Fruit fly (Drosophila melanogaster): ENCODE results near the gene Rbp9.

Gene Rbp9

DNA sequence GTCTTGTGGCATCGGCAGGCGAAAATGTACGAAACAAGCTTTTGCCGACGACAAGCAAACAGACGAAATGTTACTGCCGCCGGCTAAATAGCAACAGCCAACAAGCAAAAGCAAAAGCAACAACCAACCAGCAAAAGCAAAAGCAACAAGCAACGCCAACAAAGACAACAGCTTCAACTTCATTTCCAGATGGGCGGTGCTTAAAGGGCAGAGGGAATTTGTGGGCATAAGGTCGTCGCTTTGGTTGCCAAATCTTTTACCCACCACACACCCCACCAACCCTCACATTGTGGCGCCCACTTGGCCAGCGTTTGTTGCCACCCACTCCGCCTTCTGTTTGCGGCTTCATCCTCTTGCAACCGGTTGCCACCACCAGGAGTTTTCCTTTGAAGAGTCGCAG, 43.6 kb upstream of the Rbp9 start:
- TF ChIP-seq CG8159 (tag; optimal IDR thresholded peaks at IDR 0.05), result no peak
- no peak for TF ChIP-seq CG13204 (GFP tag; optimal IDR thresholded peaks at IDR 0.05)
- TF ChIP-seq EcR (GFP tag; optimal IDR thresholded peaks at IDR 0.05), result no peak
- TF ChIP-seq rn (GFP tag; IDR thresholded peaks at IDR 0.05), result no peak
- no peak for TF ChIP-seq CG17806 (tag; optimal IDR thresholded peaks at IDR 0.05)
- TF ChIP-seq Snoo (tag; optimal IDR thresholded peaks at IDR 0.05), result no peak
- TF ChIP-seq CG9948 (tag; optimal IDR thresholded peaks at IDR 0.05), result no peak
- TF ChIP-seq fd96Ca (GFP tag; IDR thresholded peaks at IDR 0.05), result no peak
- no peak for TF ChIP-seq CG34367 (tag; optimal IDR thresholded peaks at IDR 0.05)
- TF ChIP-seq gl (tag; optimal IDR thresholded peaks at IDR 0.05), result no peak
- TF ChIP-seq D1 (tag; optimal IDR thresholded peaks at IDR 0.05), result no peak
- TF ChIP-seq CG10348 (GFP tag; IDR thresholded peaks at IDR 0.05), result no peak
- TF ChIP-seq CG32121 (GFP tag; IDR thresholded peaks at IDR 0.05), result no peak
- TF ChIP-seq Pif1B (GFP tag; optimal IDR thresholded peaks at IDR 0.05), result no peak

DNA sequence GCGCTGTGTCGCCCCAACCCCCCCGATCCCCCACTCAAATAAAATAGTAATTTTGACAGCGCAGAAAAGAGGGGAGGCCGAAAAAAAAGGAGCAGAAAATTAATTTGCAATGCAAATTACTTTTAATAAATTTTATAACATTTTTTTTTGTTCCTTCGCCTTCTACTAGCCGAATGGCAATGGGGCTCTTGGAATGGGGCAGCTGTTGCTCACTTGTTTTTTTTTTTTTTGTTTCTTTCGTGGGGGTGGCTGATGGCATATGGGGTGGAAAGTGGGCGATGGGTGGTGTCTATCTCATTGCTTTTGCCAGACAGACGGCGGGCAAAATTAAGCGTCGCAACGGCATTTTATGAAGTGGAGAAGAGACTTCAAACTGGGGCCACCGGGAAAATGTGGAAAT, 33.9 kb upstream of the Rbp9 start:
- TF ChIP-seq Ets98B (GFP tag; IDR thresholded peaks at IDR 0.05) (no peak), CG8301 (tag; optimal IDR thresholded peaks at IDR 0.05) (no peak), CG9948 (tag; optimal IDR thresholded peaks at IDR 0.05) (no peak), CG8159 (tag; optimal IDR thresholded peaks at IDR 0.05) (no peak), CG34367 (tag; optimal IDR thresholded peaks at IDR 0.05) (no peak)

DNA sequence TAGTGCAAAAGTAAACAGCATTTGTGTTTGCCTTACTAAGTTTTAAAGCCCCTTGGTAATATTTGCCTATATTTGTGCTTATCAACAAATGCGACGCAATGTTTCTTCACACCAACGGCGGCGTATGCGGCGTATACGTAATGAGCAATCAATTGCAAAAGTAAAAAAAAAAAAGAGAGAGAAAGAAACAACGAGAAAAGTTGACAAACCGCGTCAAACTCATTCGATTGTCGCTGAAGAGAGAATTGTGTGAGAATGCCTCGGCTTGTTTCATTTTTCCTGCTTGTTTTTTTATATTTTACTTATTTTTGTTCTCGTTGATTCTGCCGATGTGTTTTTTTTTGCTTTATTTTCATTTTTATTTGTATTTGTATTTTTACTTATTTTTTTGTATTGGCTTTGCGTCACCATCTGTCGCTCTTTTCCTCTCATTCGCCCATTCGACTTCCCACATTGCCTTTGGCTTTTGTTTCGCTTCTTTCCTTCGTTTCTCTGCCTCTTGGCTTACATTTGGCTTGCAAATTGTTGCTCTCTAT, 30.2 kb upstream of the Rbp9 start:
- TF ChIP-seq CG13204 (GFP tag; optimal IDR thresholded peaks at IDR 0.05) (peak; percentile 97), CG10348 (GFP tag; IDR thresholded peaks at IDR 0.05) (no peak), CG14655 (GFP tag; optimal IDR thresholded peaks at IDR 0.05) (peak; percentile 92), CG4496 (GFP tag; IDR thresholded peaks at IDR 0.05) (peak; percentile 98), Pif1B (GFP tag; optimal IDR thresholded peaks at IDR 0.05) (peak; percentile 88), EcR (GFP tag; optimal IDR thresholded peaks at IDR 0.05) (peak; percentile 59), CG8301 (tag; optimal IDR thresholded peaks at IDR 0.05) (peak; percentile 87), CG9948 (tag; optimal IDR thresholded peaks at IDR 0.05) (peak; percentile 91), CG15710 (tag; optimal IDR thresholded peaks at IDR 0.05) (peak; percentile 96), fd96Ca (GFP tag; IDR thresholded peaks at IDR 0.05) (peak; percentile 92), D1 (tag; optimal IDR thresholded peaks at IDR 0.05) (peak; percentile 91), CG8159 (tag; optimal IDR thresholded peaks at IDR 0.05) (peak; percentile 93), gl (tag; optimal IDR thresholded peaks at IDR 0.05) (peak; percentile 99), CG34367 (tag; optimal IDR thresholded peaks at IDR 0.05) (peak; percentile 96), Snoo (tag; optimal IDR thresholded peaks at IDR 0.05) (peak; percentile 87), Ets98B (GFP tag; IDR thresholded peaks at IDR 0.05) (peak; percentile 95), CG12605 (GFP tag; IDR thresholded peaks at IDR 0.05) (peak; percentile 100), Pif1A (GFP tag; optimal IDR thresholded peaks at IDR 0.05) (peak; percentile 95), CG32121 (GFP tag; IDR thresholded peaks at IDR 0.05) (peak; percentile 96), rn (GFP tag; IDR thresholded peaks at IDR 0.05) (peak; percentile 90), CG17806 (tag; optimal IDR thresholded peaks at IDR 0.05) (peak; percentile 91)

DNA sequence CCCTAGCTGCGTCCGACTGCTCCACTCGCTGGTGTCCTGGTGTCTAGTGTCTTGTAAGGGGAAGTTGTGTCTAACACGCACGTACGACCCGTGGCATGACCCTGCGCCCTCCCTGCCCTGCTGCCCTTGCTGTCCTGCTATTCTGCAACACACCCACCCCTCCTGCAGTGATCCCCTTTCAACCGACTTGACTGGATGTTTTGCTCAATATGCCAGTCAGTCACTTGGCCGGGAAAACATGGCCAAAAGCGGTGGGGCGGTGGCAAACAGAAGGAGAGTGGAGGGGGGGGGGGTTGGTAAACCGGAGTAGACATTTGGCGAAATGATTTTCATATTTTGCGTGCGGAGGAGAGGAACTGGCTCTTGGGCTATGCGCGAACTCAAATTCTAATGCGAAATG, 23.9 kb upstream of the Rbp9 start:
- TF ChIP-seq Pif1B (GFP tag; optimal IDR thresholded peaks at IDR 0.05) (no peak), Pif1A (GFP tag; optimal IDR thresholded peaks at IDR 0.05) (no peak), CG17806 (tag; optimal IDR thresholded peaks at IDR 0.05) (no peak), fd96Ca (GFP tag; IDR thresholded peaks at IDR 0.05) (no peak), CG15710 (tag; optimal IDR thresholded peaks at IDR 0.05) (no peak), EcR (GFP tag; optimal IDR thresholded peaks at IDR 0.05) (no peak), CG10348 (GFP tag; IDR thresholded peaks at IDR 0.05) (no peak), CG34367 (tag; optimal IDR thresholded peaks at IDR 0.05) (no peak)

DNA sequence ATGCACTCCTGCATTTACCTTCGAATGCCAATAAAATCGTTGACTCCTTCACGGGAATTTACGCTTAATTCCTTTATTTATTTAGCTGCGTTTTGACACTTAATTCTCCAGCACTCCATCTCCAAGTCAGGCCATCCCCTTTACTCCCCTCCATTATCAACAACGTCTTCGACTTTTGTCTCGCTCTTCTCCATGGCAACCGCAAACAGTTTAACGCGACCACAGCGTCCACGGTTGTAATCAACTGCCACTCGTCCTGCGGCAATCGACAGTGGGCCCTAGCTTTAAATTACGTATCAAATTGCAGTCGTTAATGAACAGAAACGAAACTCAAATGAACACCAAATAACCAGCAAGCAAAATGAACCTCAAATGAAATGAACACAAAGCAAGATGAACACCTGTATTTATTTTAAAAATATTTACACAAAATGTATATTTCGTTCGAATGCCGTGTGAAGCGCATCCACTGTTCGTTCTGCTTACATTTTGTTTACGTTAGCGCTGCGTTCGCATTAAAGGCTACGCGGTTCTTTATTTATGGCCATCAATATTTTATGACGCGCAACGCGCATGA, 22.9 kb upstream of the Rbp9 start:
- TF ChIP-seq rn (GFP tag; IDR thresholded peaks at IDR 0.05), result no peak
- TF ChIP-seq fd96Ca (GFP tag; IDR thresholded peaks at IDR 0.05), result no peak
- TF ChIP-seq CG34367 (tag; optimal IDR thresholded peaks at IDR 0.05), result peak; percentile 78
- TF ChIP-seq Snoo (tag; optimal IDR thresholded peaks at IDR 0.05), result peak; percentile 41
- peak; percentile 75 for TF ChIP-seq CG9948 (tag; optimal IDR thresholded peaks at IDR 0.05)
- peak; percentile 56 for TF ChIP-seq D1 (tag; optimal IDR thresholded peaks at IDR 0.05)
- TF ChIP-seq CG13204 (GFP tag; optimal IDR thresholded peaks at IDR 0.05), result peak; percentile 68
- TF ChIP-seq Ets98B (GFP tag; IDR thresholded peaks at IDR 0.05), result no peak; the same call in 1 of the 2 replicates
- TF ChIP-seq Pif1B (GFP tag; optimal IDR thresholded peaks at IDR 0.05), result peak; percentile 74
- peak; percentile 37; the same call in 1 of the 2 replicates for TF ChIP-seq CG12605 (GFP tag; IDR thresholded peaks at IDR 0.05)
- peak; percentile 68 for TF ChIP-seq EcR (GFP tag; optimal IDR thresholded peaks at IDR 0.05)
- TF ChIP-seq CG17806 (tag; optimal IDR thresholded peaks at IDR 0.05), result peak; percentile 82
- TF ChIP-seq CG14655 (GFP tag; optimal IDR thresholded peaks at IDR 0.05), result peak; percentile 71
- TF ChIP-seq CG8301 (tag; optimal IDR thresholded peaks at IDR 0.05), result peak; percentile 51
- no peak for TF ChIP-seq CG10348 (GFP tag; IDR thresholded peaks at IDR 0.05)
- peak; percentile 39; the same call in 2 of the 3 replicates for TF ChIP-seq CG4496 (GFP tag; IDR thresholded peaks at IDR 0.05)
- peak; percentile 82 for TF ChIP-seq Pif1A (GFP tag; optimal IDR thresholded peaks at IDR 0.05)
- TF ChIP-seq CG32121 (GFP tag; IDR thresholded peaks at IDR 0.05), result no peak
- TF ChIP-seq CG15710 (tag; optimal IDR thresholded peaks at IDR 0.05), result peak; percentile 80
- peak; percentile 63 for TF ChIP-seq gl (tag; optimal IDR thresholded peaks at IDR 0.05)
- TF ChIP-seq CG8159 (tag; optimal IDR thresholded peaks at IDR 0.05), result peak; percentile 85

dm6 chr2L:2935704-2936103, 18.9 kb upstream of the Rbp9 start:
- TF ChIP-seq gl (tag; optimal IDR thresholded peaks at IDR 0.05) (no peak), CG14655 (GFP tag; optimal IDR thresholded peaks at IDR 0.05) (no peak), CG9948 (tag; optimal IDR thresholded peaks at IDR 0.05) (no peak), Pif1B (GFP tag; optimal IDR thresholded peaks at IDR 0.05) (no peak), CG10348 (GFP tag; IDR thresholded peaks at IDR 0.05) (no peak), CG12605 (GFP tag; IDR thresholded peaks at IDR 0.05) (no peak), CG34367 (tag; optimal IDR thresholded peaks at IDR 0.05) (no peak)
